Worm (Caenorhabditis elegans) whole organism, L3 larva: ENCODE measurements around the gene R08D7.4.

Source experiments
- ZK546.5 ChIP-seq: sonication (generic microtip); optimal IDR thresholded peaks from 2 replicates; lab custom pipeline; 2017; ENCODE audit warnings: missing biosample characterization, missing genetic modification characterization
- ama-1 ChIP-seq: fragments of 150-350 bp; optimal IDR thresholded peaks from 2 replicates; lab custom pipeline; 2018
- ceh-28 ChIP-seq: fragments of 150-350 bp; optimal IDR thresholded peaks from 2 replicates; lab custom pipeline; 2014; ENCODE audit warnings: missing biosample characterization, missing genetic modification reagents, missing genetic modification characterization
- ceh-82 ChIP-seq: fragments of 150-350 bp; optimal IDR thresholded peaks from 2 replicates; lab custom pipeline; 2014; ENCODE audit warnings: missing biosample characterization, missing genetic modification characterization
- ceh-9 ChIP-seq: sonication (generic microtip); optimal IDR thresholded peaks from 2 replicates; lab custom pipeline; 2018; ENCODE audit warnings: missing biosample characterization, missing genetic modification characterization
- egl-27 ChIP-seq: sonication (generic microtip); optimal IDR thresholded peaks from 4 replicates; lab custom pipeline; 2017; ENCODE audit warnings: missing biosample characterization, missing genetic modification reagents, missing genetic modification characterization
- egl-5 ChIP-seq: fragments of 150-350 bp; optimal IDR thresholded peaks from 2 replicates; lab custom pipeline; 2017; ENCODE audit warnings: missing biosample characterization, missing genetic modification reagents, missing genetic modification characterization, inconsistent platforms
- elt-3 ChIP-seq, 3 experiments: fragments of 150-350 bp in 1 of 3; sonication (generic microtip) in 2 of 3; optimal IDR thresholded peaks; 2 replicates in 2 of 3; 4 replicates in 1 of 3; lab custom pipeline; 2014 to 2017; ENCODE audit warnings: missing biosample characterization in 3 of 3, missing genetic modification characterization in 3 of 3
- eor-1 ChIP-seq, 2 experiments: fragments of 150-350 bp; optimal IDR thresholded peaks; 2 replicates each; lab custom pipeline; 2014 to 2018; ENCODE audit warnings: missing biosample characterization in 2 of 2, missing genetic modification characterization in 2 of 2
- fkh-10 ChIP-seq: sonication (generic microtip); optimal IDR thresholded peaks from 2 replicates; lab custom pipeline; 2017; ENCODE audit warnings: missing biosample characterization, missing genetic modification reagents, missing genetic modification characterization
- jun-1 ChIP-seq: fragments of 150-350 bp; optimal IDR thresholded peaks from 2 replicates; lab custom pipeline; 2014; ENCODE audit warnings: missing biosample characterization, missing genetic modification reagents, missing genetic modification characterization
- lin-15B ChIP-seq: fragments of 150-350 bp; optimal IDR thresholded peaks from 2 replicates; lab custom pipeline; 2014; ENCODE audit warnings: missing biosample characterization, missing genetic modification characterization
- lin-39 ChIP-seq: fragments of 150-350 bp; optimal IDR thresholded peaks from 2 replicates; lab custom pipeline; 2018; ENCODE audit warnings: missing biosample characterization, missing genetic modification reagents, missing genetic modification characterization
- lsy-12 ChIP-seq: sonication (generic microtip); optimal IDR thresholded peaks from 2 replicates; lab custom pipeline; 2016; ENCODE audit warnings: mild to moderate bottlenecking, missing genetic modification characterization, missing compliant biosample characterization
- mml-1 ChIP-seq: fragments of 150-350 bp; sonication (generic microtip); optimal IDR thresholded peaks from 3 replicates; lab custom pipeline; 2014; ENCODE audit warnings: missing biosample characterization, missing genetic modification characterization
- nfya-1 ChIP-seq: sonication (generic microtip); optimal IDR thresholded peaks from 2 replicates; lab custom pipeline; 2017; ENCODE audit warnings: missing genetic modification characterization, mild to moderate bottlenecking, missing compliant biosample characterization, antibody characterized with exemption, moderate library complexity; ENCODE audit not compliant: insufficient read depth
- nhr-12 ChIP-seq: fragments of 150-350 bp; optimal IDR thresholded peaks from 2 replicates; lab custom pipeline; 2014; ENCODE audit warnings: missing biosample characterization, missing genetic modification characterization
- nhr-237 ChIP-seq: fragments of 150-350 bp; optimal IDR thresholded peaks from 2 replicates; lab custom pipeline; 2014; ENCODE audit warnings: missing biosample characterization, missing genetic modification characterization
- nhr-25 ChIP-seq: sonication (generic microtip); optimal IDR thresholded peaks from 2 replicates; lab custom pipeline; 2017; ENCODE audit warnings: missing biosample characterization, missing genetic modification characterization
- nhr-28 ChIP-seq: fragments of 150-350 bp; optimal IDR thresholded peaks from 2 replicates; lab custom pipeline; 2014; ENCODE audit warnings: missing biosample characterization, missing genetic modification characterization
- nhr-67 ChIP-seq: fragments of 150-350 bp; optimal IDR thresholded peaks from 2 replicates; lab custom pipeline; 2014; ENCODE audit warnings: missing biosample characterization, missing genetic modification characterization
- nhr-76 ChIP-seq: fragments of 150-350 bp; sonication (generic microtip); optimal IDR thresholded peaks from 5 replicates; lab custom pipeline; 2014; ENCODE audit warnings: missing biosample characterization, missing genetic modification characterization
- nhr-77 ChIP-seq: fragments of 150-350 bp; optimal IDR thresholded peaks from 2 replicates; lab custom pipeline; 2014; ENCODE audit warnings: missing biosample characterization, missing genetic modification characterization
- pha-4 ChIP-seq: fragments of 150-350 bp; optimal IDR thresholded peaks from 2 replicates; lab custom pipeline; 2014; ENCODE audit warnings: missing biosample characterization, missing genetic modification reagents, missing genetic modification characterization
- pqm-1 ChIP-seq: fragments of 150-350 bp; optimal IDR thresholded peaks from 2 replicates; lab custom pipeline; 2017; ENCODE audit warnings: missing biosample characterization, missing genetic modification characterization, inconsistent platforms
- sea-2 ChIP-seq: fragments of 150-350 bp; sonication (generic microtip); optimal IDR thresholded peaks from 4 replicates; lab custom pipeline; 2014; ENCODE audit warnings: missing biosample characterization, missing genetic modification reagents, missing genetic modification characterization
- snpc-4 ChIP-seq: fragments of 150-350 bp; optimal IDR thresholded peaks from 2 replicates; lab custom pipeline; 2014; ENCODE audit warnings: missing biosample characterization, missing genetic modification characterization
- tbx-2 ChIP-seq: sonication (generic microtip); optimal IDR thresholded peaks from 2 replicates; lab custom pipeline; 2016; ENCODE audit warnings: mild to moderate bottlenecking, missing genetic modification characterization, missing compliant biosample characterization
- unc-62 ChIP-seq: fragments of 150-350 bp; sonication (generic microtip); optimal IDR thresholded peaks from 4 replicates; lab custom pipeline; 2014; ENCODE audit warnings: missing biosample characterization, missing genetic modification reagents, missing genetic modification characterization
- zag-1 ChIP-seq: fragments of 150-350 bp; optimal IDR thresholded peaks from 2 replicates; lab custom pipeline; 2014; ENCODE audit warnings: missing biosample characterization, missing genetic modification characterization
- ztf-11 ChIP-seq: fragments of 150-350 bp; optimal IDR thresholded peaks from 2 replicates; lab custom pipeline; 2014; ENCODE audit warnings: missing biosample characterization, missing genetic modification characterization
- ztf-4 ChIP-seq: fragments of 150-350 bp; optimal IDR thresholded peaks from 2 replicates; lab custom pipeline; 2014; ENCODE audit warnings: missing biosample characterization, missing genetic modification characterization

Gene R08D7.4

DNA sequence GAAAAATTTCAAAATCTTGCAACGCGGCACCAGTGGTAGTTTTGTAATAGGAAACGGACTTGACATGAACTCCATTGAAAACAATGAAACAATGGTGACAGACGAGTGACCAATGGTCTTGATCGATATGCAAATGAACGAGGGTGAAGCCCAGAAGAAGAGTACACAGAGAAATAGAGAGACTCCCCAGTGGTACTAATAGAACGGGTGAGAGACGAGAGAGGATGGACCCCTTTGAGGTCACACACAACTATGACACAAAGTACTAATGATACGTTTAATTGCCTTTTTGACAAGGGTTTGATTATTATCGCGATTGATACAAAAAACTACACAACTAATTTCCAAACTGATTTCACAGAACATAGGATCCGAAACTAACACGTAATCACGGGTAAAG lies 38.4 kb downstream of the R08D7.4 start, which contains the start of gene F59B2.8:
F59B2.8 (minus strand) TSS at position 151 of the 400 bp plus-strand sequence.
- TF ChIP-seq unc-62 (GFP tag; lab: Kevin White, UChicago) (no peak), egl-5 (tag; lab: Kevin White, UChicago) (no peak), ceh-9 (tag; lab: Kevin White, UChicago) (no peak), zag-1 (tag; lab: Kevin White, UChicago) (no peak), pha-4 (tag; lab: Kevin White, UChicago) (no peak), tbx-2 (no peak), mml-1 (tag; lab: Kevin White, UChicago) (no peak), nhr-237 (tag; lab: Kevin White, UChicago) (no peak), ceh-28 (tag; lab: Kevin White, UChicago) (no peak), pqm-1 (tag; lab: Kevin White, UChicago) (no peak)

DNA sequence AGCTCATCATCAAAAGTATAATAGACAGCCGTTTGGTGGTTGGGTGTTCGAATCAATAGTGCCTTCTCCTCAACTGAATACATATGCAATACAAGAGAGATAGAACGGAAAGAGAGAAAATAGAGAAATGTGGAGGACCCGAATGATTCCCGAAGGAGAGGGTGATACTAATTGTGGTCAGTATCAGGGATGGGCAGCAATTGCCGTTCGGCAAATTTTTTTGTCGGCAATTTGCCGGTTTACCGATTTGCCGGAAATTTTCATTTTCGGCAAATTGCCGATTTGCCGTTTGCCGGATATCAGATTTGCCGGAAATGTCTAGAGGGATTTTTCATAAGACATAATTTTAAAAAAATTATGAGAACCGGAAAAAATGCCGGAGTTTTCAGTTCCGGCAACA lies 40.6 kb downstream of the R08D7.4 start, which contains the start of gene F59B2.9:
F59B2.9 (minus strand) TSS at position 101 of the 400 bp plus-strand sequence.
- TF ChIP-seq nhr-25: no peak
- TF ChIP-seq elt-3 (tag; optimal IDR thresholded peaks at IDR 0.05; lab: Kevin White, UChicago): no peak
- no peak for TF ChIP-seq ztf-4
- TF ChIP-seq tbx-2: no peak
- no peak for TF ChIP-seq nhr-12 (tag; lab: Kevin White, UChicago)
- TF ChIP-seq nfya-1: no peak
- no peak for TF ChIP-seq snpc-4
- TF ChIP-seq nhr-76 (tag; lab: Kevin White, UChicago): no peak
- no peak for TF ChIP-seq nhr-28 (tag; lab: Kevin White, UChicago)

DNA sequence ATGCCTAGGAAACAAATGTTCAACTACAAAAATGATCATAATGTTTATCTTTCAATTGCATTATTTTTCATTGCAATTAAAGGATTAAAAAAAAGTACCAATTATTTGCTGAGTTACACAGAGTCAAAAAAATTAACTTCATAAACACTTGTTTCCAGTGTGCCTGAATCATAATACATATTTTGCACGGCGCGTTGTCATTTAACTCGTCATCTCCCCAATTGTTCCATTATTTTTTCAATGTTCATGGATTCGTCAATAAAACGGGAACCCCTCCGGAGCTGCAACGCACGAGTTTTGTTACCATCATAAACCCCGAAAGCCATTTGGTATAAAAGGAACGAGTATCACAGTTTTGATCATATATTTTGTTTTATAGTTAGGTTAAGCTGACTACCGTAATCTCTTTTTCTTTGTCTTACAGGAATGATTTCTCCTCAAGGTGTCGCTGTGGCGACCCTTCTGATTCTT lies 45.5 kb downstream of the R08D7.4 start, which contains the start of gene F59B2.12:
F59B2.12 (plus strand) TSS at position 421 of the 471 bp plus-strand sequence.
- no peak for TF ChIP-seq snpc-4
- TF ChIP-seq sea-2 (GFP tag; lab: Kevin White, UChicago): no peak
- TF ChIP-seq lsy-12 (tag; lab: Kevin White, UChicago): no peak
- TF ChIP-seq eor-1 (tag; optimal IDR thresholded peaks at IDR 0.05; lab: Kevin White, UChicago): no peak
- TF ChIP-seq pha-4 (tag; lab: Kevin White, UChicago): no peak
- TF ChIP-seq mml-1 (tag; lab: Kevin White, UChicago): no peak
- TF ChIP-seq nhr-67 (tag; lab: Kevin White, UChicago): no peak
- no peak for TF ChIP-seq lin-39 (tag; lab: Kevin White, UChicago)
- no peak for TF ChIP-seq ZK546.5 (tag; lab: Kevin White, UChicago)

DNA sequence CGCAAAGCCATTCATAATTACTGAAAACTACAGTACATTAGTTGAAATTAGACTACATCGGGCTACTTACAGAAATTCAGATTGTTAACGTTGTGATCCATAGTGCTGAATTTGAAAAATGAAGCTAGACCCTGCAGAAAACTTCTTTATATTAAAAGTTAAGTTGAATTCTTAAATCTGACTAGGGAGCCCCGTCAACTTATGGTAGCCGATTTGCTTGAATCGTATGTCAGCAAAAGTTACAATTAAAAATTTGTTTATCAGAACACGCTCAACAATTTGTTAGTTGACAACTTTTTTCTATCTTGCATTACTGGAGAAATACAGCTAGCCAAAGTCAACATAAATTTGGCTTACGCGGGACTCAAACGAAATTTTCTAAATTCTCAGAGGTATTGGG lies 50.8 kb downstream of the R08D7.4 start, which contains the start of gene F59B2.14:
F59B2.14 (minus strand) TSS at position 101 of the 400 bp plus-strand sequence.
- TF ChIP-seq nhr-237 (tag; lab: Kevin White, UChicago) (no peak), ZK546.5 (tag; lab: Kevin White, UChicago) (no peak), fkh-10 (GFP tag; lab: Kevin White, UChicago) (no peak), jun-1 (no peak), lin-39 (tag; lab: Kevin White, UChicago) (no peak), ama-1 (lab: Kevin White, UChicago) (no peak), nhr-77 (tag; lab: Kevin White, UChicago) (no peak), ztf-4 (no peak), ceh-82 (no peak), ztf-11 (tag; lab: Kevin White, UChicago) (no peak), egl-27 (tag; lab: Kevin White, UChicago) (no peak), lin-15B (tag; lab: Kevin White, UChicago) (no peak), tbx-2 (no peak), nhr-67 (tag; lab: Kevin White, UChicago) (no peak), pha-4 (tag; lab: Kevin White, UChicago) (no peak)
